Fruit fly (Drosophila melanogaster): ENCODE results near the gene htt.

DNA sequence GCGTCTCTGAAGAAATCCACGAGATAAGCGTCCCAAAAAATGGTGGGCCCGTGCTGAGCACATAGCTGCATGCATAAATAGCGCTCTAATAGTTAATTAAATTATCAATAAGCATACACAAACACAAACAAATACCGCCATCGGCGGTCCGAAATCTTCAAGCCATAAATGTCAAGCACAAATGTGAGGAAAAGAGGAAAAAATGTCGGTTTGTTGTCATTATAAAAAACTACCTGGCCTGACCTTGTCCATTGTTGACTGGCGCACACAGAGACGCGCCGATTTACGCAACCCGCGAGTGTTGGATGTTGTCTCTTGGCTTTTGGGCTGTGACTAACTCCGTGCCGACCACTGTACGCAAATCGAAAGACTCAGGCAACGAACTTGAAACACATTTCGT lies 8.1 kb upstream of the htt start:
- TF ChIP-seq ovo (GFP tag; optimal IDR thresholded peaks at IDR 0.05), result no peak
- TF ChIP-seq cic (GFP tag; optimal IDR thresholded peaks at IDR 0.05), result no peak
- no peak for TF ChIP-seq CG33017 (tag; optimal IDR thresholded peaks at IDR 0.05)
- TF ChIP-seq CG1620 (GFP tag; optimal IDR thresholded peaks at IDR 0.05), result no peak
- no peak for TF ChIP-seq bab1 (GFP tag; optimal IDR thresholded peaks at IDR 0.05)
- TF ChIP-seq tj (GFP tag; optimal IDR thresholded peaks at IDR 0.05), result no peak
